Worm (Caenorhabditis elegans): ENCODE measurements around the gene nhr-254.
A peak's percentile ranks its signal among the peaks of the same experiment; 100 is the strongest.

The nhr-254 gene

ce11 chrV:412820-413219 lies 20.4 kb downstream of the nhr-254 start:
- TF ChIP-seq sma-9 (GFP tag; optimal IDR thresholded peaks at IDR 0.05): no peak
- no peak for TF ChIP-seq sma-9 (tag; optimal IDR thresholded peaks at IDR 0.05)
- no peak for TF ChIP-seq aly-2 (tag; optimal IDR thresholded peaks at IDR 0.05)
- no peak for TF ChIP-seq lin-39 (tag; optimal IDR thresholded peaks at IDR 0.05)
- no peak for TF ChIP-seq nhr-21 (tag; optimal IDR thresholded peaks at IDR 0.05)
- TF ChIP-seq ceh-16 (tag; optimal IDR thresholded peaks at IDR 0.05): no peak
- TF ChIP-seq lin-13 (GFP tag; optimal IDR thresholded peaks at IDR 0.05): no peak
- no peak for TF ChIP-seq R02D3.7 (tag; optimal IDR thresholded peaks at IDR 0.05)
- no peak for TF ChIP-seq mab-5 (tag; optimal IDR thresholded peaks at IDR 0.05)

ce11 chrV:414630-415029 lies 22.2 kb downstream of the nhr-254 start, which contains the start of gene dod-19:
TSS of gene dod-19 (minus strand) at chrV:414759.
- TF ChIP-seq fos-1 (tag; optimal IDR thresholded peaks at IDR 0.05) (peak; percentile 69), ceh-16 (tag; optimal IDR thresholded peaks at IDR 0.05) (no peak), nhr-12 (tag; optimal IDR thresholded peaks at IDR 0.05) (no peak), sma-9 (GFP tag; optimal IDR thresholded peaks at IDR 0.05) (peak; percentile 46), sma-9 (tag; optimal IDR thresholded peaks at IDR 0.05) (no peak)

ce11 chrV:415072-415471 lies 22.6 kb downstream of the nhr-254 start:
- TF ChIP-seq fos-1 (tag; optimal IDR thresholded peaks at IDR 0.05) (peak; percentile 79), ztf-4 (tag; optimal IDR thresholded peaks at IDR 0.05) (no peak)

- TF ChIP-seq F13H6.1 (tag; optimal IDR thresholded peaks at IDR 0.05) (no peak), fos-1 (tag; optimal IDR thresholded peaks at IDR 0.05) (peak; percentile 54), sma-9 (GFP tag; optimal IDR thresholded peaks at IDR 0.05) (peak; percentile 31), sma-9 (tag; optimal IDR thresholded peaks at IDR 0.05) (no peak), elt-1 (tag; optimal IDR thresholded peaks at IDR 0.05) (no peak), nhr-6 (tag; optimal IDR thresholded peaks at IDR 0.05) (no peak), unc-55 (GFP tag; optimal IDR thresholded peaks at IDR 0.05) (no peak), sem-4 (tag; optimal IDR thresholded peaks at IDR 0.05) (no peak), nhr-10 (tag; optimal IDR thresholded peaks at IDR 0.05) (no peak), mab-5 (tag; optimal IDR thresholded peaks at IDR 0.05) (no peak), Y55F3AM.14 (GFP tag; optimal IDR thresholded peaks at IDR 0.05) (no peak), nhr-25 (tag; optimal IDR thresholded peaks at IDR 0.05) (no peak), alr-1 (tag; optimal IDR thresholded peaks at IDR 0.05) (no peak), nhr-11 (tag; optimal IDR thresholded peaks at IDR 0.05) (no peak), ztf-1 (GFP tag; conservative IDR thresholded peaks at IDR 0.05) (no peak)
These were observed 25.4 kb downstream of the nhr-254 start, which contains the start of gene irg-8 for ce11 chrV:417656-418353. TSS of gene irg-8 (minus strand) at chrV:417706.

ce11 chrV:418432-418831 lies 26.0 kb downstream of the nhr-254 start, which contains the start of gene Y39D8A.1:
TSS of gene Y39D8A.1 (plus strand) at chrV:418732.
- no peak for TF ChIP-seq egl-27 (tag; optimal IDR thresholded peaks at IDR 0.05)
- no peak for TF ChIP-seq mdl-1 (tag; optimal IDR thresholded peaks at IDR 0.05)
- TF ChIP-seq peb-1 (tag; optimal IDR thresholded peaks at IDR 0.05): no peak
- no peak for TF ChIP-seq nhr-10 (tag; optimal IDR thresholded peaks at IDR 0.05)
- TF ChIP-seq fos-1 (tag; optimal IDR thresholded peaks at IDR 0.05): no peak
- no peak for TF ChIP-seq ceh-82 (tag; optimal IDR thresholded peaks at IDR 0.05)
- TF ChIP-seq aly-2 (tag; optimal IDR thresholded peaks at IDR 0.05): no peak

ce11 chrV:422133-422532 lies 29.7 kb downstream of the nhr-254 start, which contains the start of gene dod-20:
TSS of gene dod-20 (plus strand) at chrV:422433.
- peak; percentile 17 for TF ChIP-seq fos-1 (tag; optimal IDR thresholded peaks at IDR 0.05)
- no peak for TF ChIP-seq lin-39 (tag; optimal IDR thresholded peaks at IDR 0.05)

DNA sequence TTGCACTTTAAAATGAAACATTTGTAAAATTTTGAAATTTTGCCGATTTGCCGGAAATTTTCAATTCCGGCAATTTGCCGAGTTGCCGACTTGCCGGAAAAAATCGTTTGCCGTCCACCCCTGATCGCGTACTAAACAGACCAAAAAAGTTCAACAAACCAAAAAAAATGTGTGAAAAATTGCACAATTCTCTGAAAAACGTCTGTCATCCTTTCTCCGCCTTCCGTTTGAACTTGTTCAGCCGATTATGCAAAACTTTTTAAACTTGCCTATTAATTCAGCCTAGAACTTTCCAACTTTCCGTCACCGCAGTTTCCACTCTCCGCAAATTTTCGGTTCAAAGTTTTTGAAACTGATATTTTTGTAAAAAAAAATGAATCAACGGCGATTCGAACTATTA lies 31.7 kb downstream of the nhr-254 start, which contains the start of gene B0554.5:
TSS of gene B0554.5 (plus strand) at position 301 of the 400 bp plus-strand sequence.
- no peak for TF ChIP-seq blmp-1 (tag; optimal IDR thresholded peaks at IDR 0.05; ENCODE audit: insufficient read depth)
- TF ChIP-seq lin-39 (tag; optimal IDR thresholded peaks at IDR 0.05): no peak
- no peak for TF ChIP-seq gmeb-1 (tag; optimal IDR thresholded peaks at IDR 0.05)
- TF ChIP-seq ceh-16 (tag; optimal IDR thresholded peaks at IDR 0.05): no peak
- no peak for TF ChIP-seq ama-1 (optimal IDR thresholded peaks at IDR 0.05)
- no peak for TF ChIP-seq lsy-2 (tag; optimal IDR thresholded peaks at IDR 0.05)
- no peak for TF ChIP-seq nhr-23 (tag; optimal IDR thresholded peaks at IDR 0.05)
- no peak for TF ChIP-seq nhr-11 (tag; optimal IDR thresholded peaks at IDR 0.05)
- TF ChIP-seq C34F6.9 (tag; optimal IDR thresholded peaks at IDR 0.05): no peak
- no peak for TF ChIP-seq unc-55 (GFP tag; optimal IDR thresholded peaks at IDR 0.05)
- TF ChIP-seq crh-2 (tag; optimal IDR thresholded peaks at IDR 0.05): no peak
- TF ChIP-seq ztf-4 (tag; optimal IDR thresholded peaks at IDR 0.05): no peak
- no peak for TF ChIP-seq zag-1 (tag; optimal IDR thresholded peaks at IDR 0.05)
- no peak for TF ChIP-seq F13H6.1 (tag; optimal IDR thresholded peaks at IDR 0.05)
- TF ChIP-seq unc-39 (tag; optimal IDR thresholded peaks at IDR 0.05): no peak
- TF ChIP-seq mbf-1 (tag; optimal IDR thresholded peaks at IDR 0.05): no peak

All from whole organism, L2 larva.